Worm (Caenorhabditis elegans): ENCODE results near the gene unc-69.

unc-69 gene

ce11 chrIII:10328565-10329541 is 10.1 kb downstream of the unc-69 start (continued):
- peak; percentile 51 for TF ChIP-seq efl-1 (GFP tag; optimal IDR thresholded peaks at IDR 0.05)

- TF ChIP-seq hmg-1.2 (GFP tag; IDR thresholded peaks at IDR 0.05) (no peak), madf-8 (GFP tag; conservative IDR thresholded peaks at IDR 0.05) (no peak), B0336.3 (GFP tag; IDR thresholded peaks at IDR 0.05) (no peak), nhr-80 (tag; optimal IDR thresholded peaks at IDR 0.05) (peak; percentile 56), let-607 (tag; optimal IDR thresholded peaks at IDR 0.05) (peak in 1 of 2 experiments; percentile 35), nhr-90 (tag; optimal IDR thresholded peaks at IDR 0.05) (no peak), rpc-1 (optimal IDR thresholded peaks at IDR 0.05) (no peak), rpc-1 (tag; optimal IDR thresholded peaks at IDR 0.05) (no peak), lag-1 (GFP tag; IDR thresholded peaks at IDR 0.05) (no peak), T07F8.4 (tag; optimal IDR thresholded peaks at IDR 0.05) (no peak), hmg-20 (GFP tag; IDR thresholded peaks at IDR 0.05) (no peak), aptf-2 (GFP tag; conservative IDR thresholded peaks at IDR 0.05) (no peak), tbx-9 (tag; optimal IDR thresholded peaks at IDR 0.05; ENCODE audit: borderline replicate concordance) (no peak), ztf-18 (tag; optimal IDR thresholded peaks at IDR 0.05) (peak; percentile 29), ekl-4 (GFP tag; IDR thresholded peaks at IDR 0.05) (no peak), nhr-120 (GFP tag; IDR thresholded peaks at IDR 0.05) (no peak), lin-40 (tag; optimal IDR thresholded peaks at IDR 0.05) (no peak), sptf-2 (GFP tag; optimal IDR thresholded peaks at IDR 0.05) (no peak), ceh-58 (GFP tag; IDR thresholded peaks at IDR 0.05) (no peak), T26A5.8 (tag; optimal IDR thresholded peaks at IDR 0.05) (no peak), attf-6 (GFP tag; IDR thresholded peaks at IDR 0.05) (no peak), ztf-26 (tag; optimal IDR thresholded peaks at IDR 0.05) (no peak), pha-4 (tag; optimal IDR thresholded peaks at IDR 0.05) (no peak), him-1 (tag; optimal IDR thresholded peaks at IDR 0.05) (no peak), akir-1 (GFP tag; optimal IDR thresholded peaks at IDR 0.05) (no peak), madf-3 (GFP tag; IDR thresholded peaks at IDR 0.05) (no peak), snpc-4 (GFP tag; optimal IDR thresholded peaks at IDR 0.05) (no peak), snpc-4 (tag; optimal IDR thresholded peaks at IDR 0.05) (no peak), ztf-6 (GFP tag; IDR thresholded peaks at IDR 0.05) (no peak), cebp-1 (GFP tag; IDR thresholded peaks at IDR 0.05) (no peak), cebp-1 (tag; optimal IDR thresholded peaks at IDR 0.05) (peak; percentile 49), pbrm-1 (GFP tag; IDR thresholded peaks at IDR 0.05) (no peak), lin-54 (GFP tag; optimal IDR thresholded peaks at IDR 0.05) (no peak), F57A8.1 (GFP tag; optimal IDR thresholded peaks at IDR 0.05) (no peak), snpc-3.4 (tag; optimal IDR thresholded peaks at IDR 0.05) (no peak), sea-2 (GFP tag; IDR thresholded peaks at IDR 0.05) (no peak), somi-1 (GFP tag; optimal IDR thresholded peaks at IDR 0.05) (no peak), Y67H2A.10 (GFP tag; conservative IDR thresholded peaks at IDR 0.05) (no peak), hsf-1 (GFP tag; IDR thresholded peaks at IDR 0.05) (no peak), attf-3 (GFP tag; conservative IDR thresholded peaks at IDR 0.05) (no peak), ceh-27 (GFP tag; optimal IDR thresholded peaks at IDR 0.05) (no peak), Y79H2A.3 (GFP tag; conservative IDR thresholded peaks at IDR 0.05) (no peak), F57C9.4 (tag; optimal IDR thresholded peaks at IDR 0.05) (no peak), ztf-22 (GFP tag; optimal IDR thresholded peaks at IDR 0.05) (no peak), F10E7.11 (tag; optimal IDR thresholded peaks at IDR 0.05) (no peak)
Observed at ce11 chrIII:10329811-10330210, 11.1 kb downstream of the unc-69 start.

Measured in whole organism, young adult.